Fruit fly (Drosophila melanogaster) S2 (cell line): ENCODE measurements around the gene Nhe2.

ENCODE experiments used
- CG8478 ChIP-seq: fragments of >200 bp; optimal IDR thresholded peaks from 2 replicates; lab custom pipeline; 2018
- CTCF ChIP-seq, 2 experiments: fragments of >200 bp; optimal IDR thresholded peaks; 2 replicates each; lab custom pipeline; 2018

Gene Nhe2

dm6 chr2L:21104326-21104725 lies at the start of gene Nhe2, which contains the start of gene CG46307:
Gene Nhe2 (plus strand): TSS chr2L:21104568.
Gene CG46307 (plus strand): TSS chr2L:21104568.
- no peak for TF ChIP-seq CG8478 (lab: Kevin White, UChicago)
- TF ChIP-seq CTCF (optimal IDR thresholded peaks at IDR 0.05; lab: Kevin White, UChicago): peak; percentile 24 to 27

DNA sequence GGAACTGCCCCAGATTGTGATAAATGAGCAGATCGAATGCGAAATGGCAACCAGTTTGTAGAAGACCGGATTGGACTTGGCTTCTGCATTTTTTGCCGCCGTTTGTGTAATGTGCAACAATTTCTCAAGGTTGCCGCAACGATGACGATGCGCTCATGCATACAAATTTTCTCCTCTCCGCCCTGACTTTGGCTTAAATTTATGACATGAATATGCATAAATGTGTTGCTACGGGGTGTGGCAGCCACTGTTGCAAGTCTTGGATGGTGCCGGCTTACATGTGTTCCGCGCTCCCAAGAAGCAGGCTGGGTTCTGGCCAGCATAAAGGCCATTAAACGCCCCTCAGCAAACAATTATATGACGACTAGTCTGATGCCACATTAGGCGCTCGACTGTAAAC lies 42.8 kb upstream of the Nhe2 start:
- TF ChIP-seq CG8478 (lab: Kevin White, UChicago): no peak
- no peak for TF ChIP-seq CTCF (optimal IDR thresholded peaks at IDR 0.05; lab: Kevin White, UChicago)

DNA sequence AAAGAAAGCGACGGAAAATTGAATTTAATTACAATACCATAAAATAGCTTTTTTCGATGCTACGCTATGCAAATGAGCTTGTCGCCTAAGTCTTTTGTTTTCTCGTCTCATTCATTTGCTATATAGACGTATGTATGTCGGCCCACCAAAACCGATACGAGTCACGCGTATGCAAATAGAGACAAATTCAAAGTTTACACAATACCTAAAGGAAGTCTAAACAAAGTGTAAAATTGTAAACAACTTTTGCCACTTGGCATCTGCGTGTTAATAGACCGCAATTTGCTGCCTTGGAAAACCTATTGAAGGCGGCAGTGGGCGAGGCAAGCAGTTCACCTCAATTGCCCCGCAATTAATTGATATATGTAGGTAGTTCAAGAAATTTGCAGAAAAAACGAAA lies 41.8 kb upstream of the Nhe2 start:
- TF ChIP-seq CG8478 (lab: Kevin White, UChicago) (no peak), CTCF (optimal IDR thresholded peaks at IDR 0.05; lab: Kevin White, UChicago) (no peak)

DNA sequence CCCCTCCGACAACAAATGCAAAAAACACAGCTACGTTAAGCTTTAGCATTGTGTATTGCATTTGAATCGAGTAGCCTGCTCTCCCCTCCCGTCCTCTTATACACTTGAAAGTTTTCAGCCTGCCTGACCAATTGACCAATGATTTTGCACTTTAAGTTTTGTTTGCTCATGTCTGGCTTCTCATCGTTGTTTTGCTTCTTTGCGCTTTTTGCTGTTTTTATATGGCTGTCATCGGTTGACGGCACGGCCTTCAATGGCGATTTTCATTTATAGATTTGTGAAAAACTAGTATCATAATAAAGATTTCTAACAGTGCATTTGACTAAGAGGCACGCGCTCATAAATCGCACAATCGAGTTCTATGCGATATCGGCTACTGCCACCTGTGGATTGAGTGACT lies 38.5 kb upstream of the Nhe2 start:
- TF ChIP-seq CTCF (optimal IDR thresholded peaks at IDR 0.05; lab: Kevin White, UChicago): no peak
- TF ChIP-seq CG8478 (lab: Kevin White, UChicago): no peak

- no peak for TF ChIP-seq CTCF (optimal IDR thresholded peaks at IDR 0.05; lab: Kevin White, UChicago)
- TF ChIP-seq CG8478 (lab: Kevin White, UChicago): no peak
Observed at dm6 chr2L:21067137-21067536, 37.2 kb upstream of the Nhe2 start.

- TF ChIP-seq CG8478 (lab: Kevin White, UChicago): no peak
- TF ChIP-seq CTCF (optimal IDR thresholded peaks at IDR 0.05; lab: Kevin White, UChicago): no peak
Observed at dm6 chr2L:21069776-21070175, 34.6 kb upstream of the Nhe2 start.

DNA sequence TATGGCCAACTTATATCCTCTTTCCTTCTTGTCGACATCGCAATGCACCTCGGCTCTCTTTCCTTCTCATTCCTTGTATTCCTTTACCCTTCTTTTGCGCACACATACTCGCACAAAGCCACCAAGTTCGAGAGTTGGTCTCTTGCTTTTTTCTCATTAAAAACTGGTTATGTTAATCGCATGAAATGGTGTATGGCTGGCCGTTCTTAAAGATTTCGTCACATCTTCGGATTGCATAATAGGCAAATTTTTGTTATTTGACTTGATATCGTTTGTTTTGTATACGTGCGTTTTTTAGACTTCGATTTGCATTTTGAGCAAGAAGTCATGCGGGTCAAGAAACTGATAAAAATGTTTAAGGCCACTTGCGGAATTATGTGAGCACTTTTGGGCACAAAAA lies 33.5 kb upstream of the Nhe2 start:
- TF ChIP-seq CG8478 (lab: Kevin White, UChicago) (no peak), CTCF (optimal IDR thresholded peaks at IDR 0.05; lab: Kevin White, UChicago) (no peak)

- TF ChIP-seq CTCF (optimal IDR thresholded peaks at IDR 0.05; lab: Kevin White, UChicago) (no peak), CG8478 (lab: Kevin White, UChicago) (no peak)
Observed at dm6 chr2L:21071435-21071834, 32.9 kb upstream of the Nhe2 start, which contains the start of gene CG9265. Gene CG9265 (minus strand): TSS chr2L:21071502.

DNA sequence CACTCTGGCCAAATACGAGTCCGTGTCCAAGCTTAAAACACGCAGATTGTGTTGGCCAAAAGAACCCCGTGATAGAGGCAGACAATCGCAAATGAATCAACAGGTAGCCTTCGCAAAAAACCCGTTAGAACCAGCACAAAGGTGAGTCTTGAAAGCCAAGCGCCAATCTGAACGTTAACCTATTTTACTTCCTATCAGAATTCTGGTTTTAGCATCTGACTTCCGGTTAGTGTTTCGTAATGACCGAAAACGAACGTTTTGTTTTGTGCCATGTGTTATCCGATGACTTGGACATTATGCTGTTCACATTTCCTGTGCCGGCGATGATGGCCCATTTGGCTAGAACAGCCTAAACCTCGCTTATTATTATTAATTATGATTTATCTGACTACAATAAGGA lies 32.0 kb upstream of the Nhe2 start:
- TF ChIP-seq CTCF (optimal IDR thresholded peaks at IDR 0.05; lab: Kevin White, UChicago) (no peak), CG8478 (lab: Kevin White, UChicago) (no peak)

DNA sequence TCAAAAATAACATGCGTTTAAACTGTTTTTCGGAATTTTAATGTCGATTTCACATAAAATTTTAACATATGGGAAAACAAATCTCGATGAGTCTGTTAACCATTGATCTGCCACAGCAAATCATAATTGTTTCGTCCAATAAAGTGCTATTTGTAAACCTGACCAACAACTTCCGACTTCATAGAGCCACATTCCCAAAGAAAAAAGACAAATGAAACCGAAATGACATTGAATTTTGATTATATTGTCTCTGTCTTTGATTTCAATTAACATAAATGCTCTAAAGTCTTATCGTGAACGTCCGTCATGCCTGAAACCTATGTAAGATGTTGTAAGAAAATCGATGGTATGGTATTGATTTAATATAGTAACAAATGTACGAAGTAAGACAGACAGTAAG lies 31.1 kb upstream of the Nhe2 start:
- no peak for TF ChIP-seq CG8478 (lab: Kevin White, UChicago)
- TF ChIP-seq CTCF (optimal IDR thresholded peaks at IDR 0.05; lab: Kevin White, UChicago): no peak

DNA sequence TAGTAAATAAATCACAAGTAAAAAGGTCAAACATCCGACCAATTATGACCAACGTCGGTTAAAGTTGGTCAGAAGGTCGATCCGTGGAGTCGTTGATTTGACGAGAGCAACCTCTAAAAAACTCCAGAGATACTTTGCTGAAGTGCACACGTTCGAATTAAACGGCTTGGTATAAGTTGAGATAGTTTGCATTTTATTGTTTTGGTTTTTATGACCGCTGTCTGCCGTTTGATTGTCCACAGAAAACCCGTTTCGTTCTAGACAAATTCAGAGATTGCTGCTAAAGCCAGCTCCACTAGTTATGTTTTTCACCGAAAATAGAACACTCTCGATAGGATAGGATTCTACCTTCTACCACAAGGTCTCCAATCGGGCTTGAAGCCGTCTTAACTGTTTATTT lies 30.6 kb upstream of the Nhe2 start:
- TF ChIP-seq CG8478 (lab: Kevin White, UChicago) (no peak), CTCF (optimal IDR thresholded peaks at IDR 0.05; lab: Kevin White, UChicago) (no peak)

DNA sequence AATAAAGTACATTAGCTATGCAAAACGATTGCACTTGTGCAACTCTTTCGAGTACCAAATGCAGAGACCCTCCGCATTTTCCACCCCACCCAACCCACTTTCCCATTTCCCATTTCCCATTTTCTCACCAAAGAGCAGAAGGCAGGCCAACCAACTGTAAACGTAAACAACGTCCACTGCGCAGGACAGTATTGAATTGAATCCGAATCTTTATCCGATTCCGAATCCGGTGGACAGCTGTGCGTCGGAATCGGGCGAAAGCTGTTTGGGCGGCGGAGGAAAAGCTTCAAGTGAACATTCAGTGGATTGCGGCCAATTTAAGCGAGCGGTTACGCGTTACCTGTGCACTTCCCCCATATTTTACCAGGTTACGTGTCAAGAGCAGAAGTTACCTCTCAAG lies 29.3 kb upstream of the Nhe2 start, which contains the start of gene tadr:
Gene tadr (plus strand): TSS at position 301 of the 400 bp plus-strand sequence.
- no peak for TF ChIP-seq CTCF (optimal IDR thresholded peaks at IDR 0.05; lab: Kevin White, UChicago)
- TF ChIP-seq CG8478 (lab: Kevin White, UChicago): no peak

DNA sequence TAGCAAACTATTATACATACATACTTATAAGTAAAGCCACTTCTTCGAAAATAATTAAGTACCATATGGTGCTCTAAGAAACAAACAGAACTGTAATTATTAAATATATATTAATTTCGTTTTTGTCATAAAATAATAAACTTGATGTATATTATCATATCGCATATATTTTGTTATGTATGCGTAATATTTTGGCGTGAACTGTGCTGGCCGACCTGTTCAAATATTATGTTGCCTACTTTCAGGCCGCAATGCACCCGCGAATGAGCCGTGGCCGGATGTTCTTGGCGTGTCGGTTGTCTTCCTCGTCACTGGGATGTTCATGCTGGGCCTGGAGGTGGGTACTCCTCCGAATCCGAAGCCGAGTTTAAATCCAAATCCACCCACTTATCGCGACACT lies 26.5 kb upstream of the Nhe2 start:
- TF ChIP-seq CTCF (optimal IDR thresholded peaks at IDR 0.05; lab: Kevin White, UChicago) (no peak), CG8478 (lab: Kevin White, UChicago) (no peak)

DNA sequence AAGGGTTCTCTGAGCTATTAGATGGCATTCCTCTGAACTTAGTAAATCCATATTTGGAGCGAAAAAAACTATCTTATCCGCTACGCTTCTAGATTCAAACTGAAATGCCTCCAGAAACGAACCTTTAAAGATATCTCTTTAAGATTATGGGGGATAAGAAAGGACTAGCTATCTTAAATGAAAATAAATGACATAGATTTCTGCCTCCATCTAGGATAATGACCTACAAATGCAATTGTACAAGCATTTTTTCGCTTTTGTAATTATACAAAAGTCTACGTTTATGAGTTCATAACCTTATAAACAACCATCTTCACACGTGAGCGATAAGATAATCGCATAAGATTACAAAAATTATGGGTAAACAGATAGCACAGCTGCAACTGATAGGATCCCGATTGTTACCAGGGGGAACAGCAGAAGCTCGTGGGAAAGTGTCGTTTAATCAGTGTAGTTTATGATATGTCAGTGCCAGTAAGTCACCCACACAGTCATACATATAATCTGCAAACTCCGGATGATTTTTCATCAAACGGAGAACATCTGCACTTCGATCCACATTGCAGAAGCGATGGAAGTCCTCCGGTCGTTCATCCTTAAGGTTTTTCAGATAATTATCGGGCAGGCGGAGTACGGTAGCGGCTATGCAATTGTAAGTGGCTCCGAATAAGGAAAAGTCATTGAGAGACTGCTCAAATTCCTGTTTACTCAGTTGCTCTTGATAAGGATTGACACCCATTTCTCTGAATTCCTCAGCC lies 21.7 kb upstream of the Nhe2 start, which contains the start of gene CG33511:
Gene CG33511 (minus strand): TSS at position 51 of the 758 bp plus-strand sequence.
- TF ChIP-seq CG8478 (lab: Kevin White, UChicago) (no peak), CTCF (optimal IDR thresholded peaks at IDR 0.05; lab: Kevin White, UChicago) (no peak)

dm6 chr2L:21084268-21084667 lies 20.1 kb upstream of the Nhe2 start, which contains the start of gene CG33510:
Gene CG33510 (minus strand): TSS chr2L:21084326.
- no peak for TF ChIP-seq CG8478 (lab: Kevin White, UChicago)
- no peak for TF ChIP-seq CTCF (optimal IDR thresholded peaks at IDR 0.05; lab: Kevin White, UChicago)

DNA sequence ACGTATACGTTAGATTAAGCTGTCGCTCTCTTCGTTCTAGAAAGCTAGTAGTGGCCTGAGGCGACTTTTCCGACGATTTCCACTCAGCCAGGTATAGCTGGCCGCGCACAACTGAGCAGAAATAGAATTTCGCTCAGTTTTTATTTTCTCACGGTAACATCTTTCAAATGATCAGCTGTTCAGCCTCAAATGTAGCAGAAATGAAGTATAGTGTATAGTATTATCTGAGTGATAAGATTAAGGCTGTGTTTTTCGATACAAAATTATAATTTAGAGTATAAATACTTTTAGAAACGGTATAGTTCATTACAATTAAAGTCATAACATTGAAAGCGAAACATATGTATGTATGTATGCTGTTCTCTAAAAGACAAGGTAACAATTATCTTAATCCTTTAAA lies 18.0 kb upstream of the Nhe2 start, which contains the start of gene CG33509:
Gene CG33509 (minus strand): TSS at position 101 of the 400 bp plus-strand sequence.
- TF ChIP-seq CTCF (optimal IDR thresholded peaks at IDR 0.05; lab: Kevin White, UChicago) (no peak), CG8478 (lab: Kevin White, UChicago) (no peak)
